Worm (Caenorhabditis elegans) whole organism, early embryonic: ENCODE measurements around the gene C39D10.1.

Experiments
- F13C5.2 ChIP-seq: sonication (generic microtip); optimal IDR thresholded peaks from 2 replicates; lab custom pipeline; 2017; ENCODE audit warnings: mild to moderate bottlenecking, missing genetic modification characterization, inconsistent platforms, missing compliant biosample characterization
- ama-1 ChIP-seq: fragments of 150-350 bp; optimal IDR thresholded peaks from 2 replicates; lab custom pipeline; 2014
- ceh-13 ChIP-seq: fragments of 200-800 bp; sonication (Bioruptor generic); optimal IDR thresholded peaks from 2 replicates; lab custom pipeline; 2018; ENCODE audit warnings: mild to moderate bottlenecking, missing genetic modification characterization, missing compliant biosample characterization
- ceh-36 ChIP-seq: sonication (generic microtip); optimal IDR thresholded peaks from 2 replicates; lab custom pipeline; 2016; ENCODE audit warnings: missing genetic modification characterization, inconsistent platforms, missing compliant biosample characterization
- ets-7 ChIP-seq: sonication (generic microtip); optimal IDR thresholded peaks from 2 replicates; lab custom pipeline; 2016; ENCODE audit warnings: missing genotype, missing genetic modification characterization, missing compliant biosample characterization
- flt-1 ChIP-seq: fragments of 200-800 bp; sonication (Bioruptor generic); IDR thresholded peaks from 2 replicates; pipeline ENCODE4 v1.3.6; 2022; ENCODE audit warnings: missing genetic modification characterization, missing compliant biosample characterization
- hmbx-1 ChIP-seq: sonication (generic microtip); optimal IDR thresholded peaks from 2 replicates; lab custom pipeline; 2016; ENCODE audit warnings: mild to moderate bottlenecking, missing genetic modification characterization, missing compliant biosample characterization
- hmg-4 ChIP-seq: fragments of 200-800 bp; sonication (Bioruptor generic); optimal IDR thresholded peaks from 2 replicates; lab custom pipeline; 2018; ENCODE audit warnings: mild to moderate bottlenecking, missing genetic modification characterization, missing compliant biosample characterization
- hnd-1 ChIP-seq: sonication (generic microtip); optimal IDR thresholded peaks from 2 replicates; lab custom pipeline; 2016; ENCODE audit warnings: missing genetic modification characterization, missing compliant biosample characterization
- pes-1 ChIP-seq: fragments of 200-800 bp; sonication (Bioruptor generic); IDR thresholded peaks from 2 replicates; pipeline ENCODE4 v1.3.6; 2022; ENCODE audit warnings: missing genetic modification reagents, missing genetic modification characterization, missing compliant biosample characterization
- scrt-1 ChIP-seq: fragments of 200-800 bp; sonication (Bioruptor generic); IDR thresholded peaks from 2 replicates; pipeline ENCODE4 v1.3.6; 2022; ENCODE audit warnings: missing genetic modification characterization, missing compliant biosample characterization
- sea-1 ChIP-seq: fragments of 200-800 bp; sonication (Bioruptor generic); conservative IDR thresholded peaks from 2 replicates; pipeline ENCODE4 v1.3.6; 2022; ENCODE audit warnings: missing genetic modification characterization, missing compliant biosample characterization
- tbx-11 ChIP-seq: fragments of 200-800 bp; sonication (Bioruptor generic); IDR thresholded peaks from 2 replicates; pipeline ENCODE4 v1.3.6; 2022; ENCODE audit warnings: missing genetic modification characterization, missing compliant biosample characterization
- tbx-37 ChIP-seq: fragments of 200-800 bp; sonication (Bioruptor generic); conservative IDR thresholded peaks from 2 replicates; pipeline ENCODE4 v1.3.6; 2022; ENCODE audit warnings: missing genetic modification reagents, missing genetic modification characterization, missing compliant biosample characterization

- TF ChIP-seq hmg-4 (GFP tag; lab: Kevin White, UChicago) (no peak), pes-1 (GFP tag; lab: Robert Waterston, UW) (no peak), tbx-37 (GFP tag; lab: Robert Waterston, UW) (no peak), ceh-36 (tag; lab: Kevin White, UChicago) (no peak), ama-1 (lab: Kevin White, UChicago) (no peak), flt-1 (no peak), F13C5.2 (no peak), ets-7 (tag; lab: Kevin White, UChicago) (no peak), scrt-1 (GFP tag; lab: Robert Waterston, UW) (no peak), ceh-13 (GFP tag; lab: Kevin White, UChicago) (no peak), sea-1 (GFP tag; lab: Robert Waterston, UW) (no peak), hnd-1 (no peak), tbx-11 (GFP tag; lab: Robert Waterston, UW) (no peak), hmbx-1 (tag; lab: Kevin White, UChicago) (no peak)
Measured at ce11 chrX:7945438-7945837, 38.7 kb downstream of the C39D10.1 start.
